Fruit fly (Drosophila melanogaster) whole organism, wandering third instar larva: Measurements from ENCODE around the gene CHES-1-like.

ENCODE experiments used
- Abd-B ChIP-seq: fragments of >200 bp; optimal IDR thresholded peaks from 2 replicates; lab custom pipeline; 2017; ENCODE audit warnings: missing biosample characterization, missing genetic modification characterization
- CG32264 ChIP-seq: fragments of 200-800 bp; sonication (Bioruptor generic); optimal IDR thresholded peaks from 2 replicates; lab custom pipeline; 2016; ENCODE audit warnings: missing biosample characterization, missing genetic modification characterization
- CG9705 ChIP-seq: fragments of 200-800 bp; sonication (Bioruptor generic); optimal IDR thresholded peaks from 2 replicates; lab custom pipeline; 2018; ENCODE audit warnings: missing biosample characterization, mild to moderate bottlenecking, missing genetic modification characterization
- CrebA ChIP-seq: fragments of 200-800 bp; sonication (Bioruptor generic); optimal IDR thresholded peaks from 2 replicates; lab custom pipeline; 2016; ENCODE audit warnings: missing biosample characterization, mild to moderate bottlenecking, missing genetic modification characterization, borderline replicate concordance
- Dfd ChIP-seq: fragments of >200 bp; optimal IDR thresholded peaks from 2 replicates; lab custom pipeline; 2017; ENCODE audit warnings: missing biosample characterization, missing genetic modification characterization
- Dif ChIP-seq: fragments of 200-275, 200-300 bp; sonication (Bioruptor generic); optimal IDR thresholded peaks from 2 replicates; lab custom pipeline; 2018; ENCODE audit warnings: missing biosample characterization, missing genetic modification characterization; ENCODE audit not compliant: partially characterized antibody
- GATAd ChIP-seq: sonication (Bioruptor generic); optimal IDR thresholded peaks from 2 replicates; lab custom pipeline; 2016; ENCODE audit warnings: missing biosample characterization, missing genetic modification characterization
- HLH106 ChIP-seq: fragments of 200-800 bp; optimal IDR thresholded peaks from 3 replicates; lab custom pipeline; 2019; ENCODE audit warnings: missing biosample characterization, mild to moderate bottlenecking, missing genetic modification characterization, moderate library complexity
- Hnf4 ChIP-seq: fragments of 200-800 bp; sonication (Bioruptor generic); optimal IDR thresholded peaks from 2 replicates; lab custom pipeline; 2016; ENCODE audit warnings: missing biosample characterization, mild to moderate bottlenecking, missing genetic modification characterization
- Hr83 ChIP-seq: fragments of 200-300 bp; sonication (Bioruptor generic); optimal IDR thresholded peaks from 2 replicates; lab custom pipeline; 2016; ENCODE audit warnings: missing biosample characterization, mild to moderate bottlenecking, missing genetic modification characterization, moderate library complexity; ENCODE audit not compliant: poor library complexity, severe bottlenecking
- Jra ChIP-seq: sonication (Bioruptor generic); optimal IDR thresholded peaks from 2 replicates; lab custom pipeline; 2016; ENCODE audit warnings: missing biosample characterization, missing genetic modification characterization
- Mio ChIP-seq: sonication (Bioruptor generic); optimal IDR thresholded peaks from 2 replicates; lab custom pipeline; 2016; ENCODE audit warnings: missing biosample characterization, missing genetic modification characterization
- Myc ChIP-seq: fragments of >200 bp; optimal IDR thresholded peaks from 2 replicates; lab custom pipeline; 2017
- N ChIP-seq: fragments of >200 bp; optimal IDR thresholded peaks from 2 replicates; lab custom pipeline; 2018; ENCODE audit warnings: missing biosample characterization, missing external identifiers, missing genetic modification characterization
- OdsH ChIP-seq: fragments of 200-800 bp; sonication (Bioruptor generic); optimal IDR thresholded peaks from 2 replicates; lab custom pipeline; 2016; ENCODE audit warnings: missing biosample characterization, mild to moderate bottlenecking, missing genetic modification characterization
- Rel ChIP-seq, 2 experiments: fragments of 200-800 bp; sonication (Bioruptor generic) in 1 of 2; optimal IDR thresholded peaks; 2 replicates in 1 of 2; 3 replicates in 1 of 2; lab custom pipeline; 2016 to 2019; ENCODE audit warnings: mild to moderate bottlenecking in 2 of 2, missing biosample characterization in 2 of 2, missing genetic modification characterization in 2 of 2, moderate library complexity in 1 of 2
- Sp1 ChIP-seq: fragments of 200-800 bp; sonication (Bioruptor generic); optimal IDR thresholded peaks from 3 replicates; lab custom pipeline; 2019; ENCODE audit warnings: missing biosample characterization, mild to moderate bottlenecking, missing genetic modification characterization, moderate library complexity
- Vsx2 ChIP-seq: fragments of 200-300, 225-300 bp; sonication (Bioruptor generic); optimal IDR thresholded peaks from 2 replicates; lab custom pipeline; 2018; ENCODE audit warnings: missing biosample characterization, missing genetic modification characterization; ENCODE audit not compliant: partially characterized antibody
- br ChIP-seq: fragments of 200-800 bp; sonication (Bioruptor generic); optimal IDR thresholded peaks from 2 replicates; lab custom pipeline; 2016; ENCODE audit warnings: missing biosample characterization, missing genetic modification characterization
- brk ChIP-seq: fragments of 200-800 bp; sonication (Bioruptor generic); optimal IDR thresholded peaks from 2 replicates; lab custom pipeline; 2016; ENCODE audit warnings: missing biosample characterization, mild to moderate bottlenecking, missing genetic modification characterization
- dl ChIP-seq, 2 experiments: fragments of 175-275, 200-275 bp in 1 of 2; fragments of 200-275 bp in 1 of 2; sonication (Bioruptor generic); optimal IDR thresholded peaks; lab custom pipeline; 2018; ENCODE audit warnings: mild to moderate bottlenecking in 2 of 2, missing biosample characterization in 2 of 2, missing genetic modification characterization in 2 of 2, moderate library complexity in 2 of 2; ENCODE audit not compliant: partially characterized antibody in 2 of 2, insufficient read depth in 1 of 2
- dmrt93B ChIP-seq: fragments of 200-800 bp; sonication (Bioruptor generic); optimal IDR thresholded peaks from 2 replicates; lab custom pipeline; 2018; ENCODE audit warnings: missing biosample characterization, mild to moderate bottlenecking, missing genetic modification characterization
- dsf ChIP-seq: sonication (Bioruptor generic); optimal IDR thresholded peaks from 2 replicates; lab custom pipeline; 2016; ENCODE audit warnings: missing biosample characterization, missing genetic modification characterization, borderline replicate concordance
- ey ChIP-seq: fragments of 200-800 bp; sonication (Bioruptor generic); optimal IDR thresholded peaks from 2 replicates; lab custom pipeline; 2016; ENCODE audit warnings: missing biosample characterization, missing genetic modification characterization
- foxo ChIP-seq, 2 experiments: fragments of 200-800 bp; sonication (Bioruptor generic); optimal IDR thresholded peaks; 2 replicates in 1 of 2; 3 replicates in 1 of 2; lab custom pipeline; 2016 to 2017; ENCODE audit warnings: missing biosample characterization in 2 of 2, missing genetic modification characterization in 2 of 2
- fru ChIP-seq: fragments of 200-800 bp; sonication (Bioruptor generic); optimal IDR thresholded peaks from 3 replicates; lab custom pipeline; 2016; ENCODE audit warnings: missing biosample characterization, mild to moderate bottlenecking, missing genetic modification characterization
- h ChIP-seq: fragments of 200-800 bp; sonication (Bioruptor generic); optimal IDR thresholded peaks from 3 replicates; lab custom pipeline; 2016; ENCODE audit warnings: missing biosample characterization, mild to moderate bottlenecking, missing genetic modification characterization
- jim ChIP-seq: fragments of 175-275, 200-325 bp; sonication (Bioruptor generic); optimal IDR thresholded peaks from 2 replicates; lab custom pipeline; 2016; ENCODE audit warnings: missing biosample characterization, mild to moderate bottlenecking, missing genetic modification characterization
- lola ChIP-seq: fragments of >200 bp; optimal IDR thresholded peaks from 2 replicates; lab custom pipeline; 2017; ENCODE audit warnings: missing biosample characterization, missing genetic modification characterization
- pan ChIP-seq: fragments of >200 bp; optimal IDR thresholded peaks from 2 replicates; lab custom pipeline; 2017
- psq ChIP-seq: fragments of 200-800 bp; sonication (Bioruptor generic); optimal IDR thresholded peaks from 3 replicates; lab custom pipeline; 2017; ENCODE audit warnings: missing biosample characterization, mild to moderate bottlenecking, missing genetic modification characterization, moderate library complexity
- rgr ChIP-seq: fragments of 200-800 bp; sonication (Bioruptor generic); optimal IDR thresholded peaks from 3 replicates; lab custom pipeline; 2016; ENCODE audit warnings: missing biosample characterization, mild to moderate bottlenecking, missing genetic modification characterization
- sage ChIP-seq: fragments of 200-800 bp; sonication (Bioruptor generic); optimal IDR thresholded peaks from 2 replicates; lab custom pipeline; 2016; ENCODE audit warnings: missing biosample characterization, mild to moderate bottlenecking, missing genetic modification characterization
- sv ChIP-seq: fragments of 200-800 bp; sonication (Bioruptor generic); optimal IDR thresholded peaks from 3 replicates; lab custom pipeline; 2016; ENCODE audit warnings: missing biosample characterization, missing genetic modification characterization
- tai ChIP-seq: sonication (Bioruptor generic); optimal IDR thresholded peaks from 2 replicates; lab custom pipeline; 2016; ENCODE audit warnings: missing biosample characterization, missing genetic modification characterization
- usp ChIP-seq: fragments of >200 bp; optimal IDR thresholded peaks from 2 replicates; lab custom pipeline; 2017; ENCODE audit warnings: missing biosample characterization, missing genetic modification characterization
- woc ChIP-seq: sonication (Bioruptor generic); optimal IDR thresholded peaks from 2 replicates; lab custom pipeline; 2016; ENCODE audit warnings: missing biosample characterization, mild to moderate bottlenecking, missing genetic modification characterization

The CHES-1-like gene

DNA sequence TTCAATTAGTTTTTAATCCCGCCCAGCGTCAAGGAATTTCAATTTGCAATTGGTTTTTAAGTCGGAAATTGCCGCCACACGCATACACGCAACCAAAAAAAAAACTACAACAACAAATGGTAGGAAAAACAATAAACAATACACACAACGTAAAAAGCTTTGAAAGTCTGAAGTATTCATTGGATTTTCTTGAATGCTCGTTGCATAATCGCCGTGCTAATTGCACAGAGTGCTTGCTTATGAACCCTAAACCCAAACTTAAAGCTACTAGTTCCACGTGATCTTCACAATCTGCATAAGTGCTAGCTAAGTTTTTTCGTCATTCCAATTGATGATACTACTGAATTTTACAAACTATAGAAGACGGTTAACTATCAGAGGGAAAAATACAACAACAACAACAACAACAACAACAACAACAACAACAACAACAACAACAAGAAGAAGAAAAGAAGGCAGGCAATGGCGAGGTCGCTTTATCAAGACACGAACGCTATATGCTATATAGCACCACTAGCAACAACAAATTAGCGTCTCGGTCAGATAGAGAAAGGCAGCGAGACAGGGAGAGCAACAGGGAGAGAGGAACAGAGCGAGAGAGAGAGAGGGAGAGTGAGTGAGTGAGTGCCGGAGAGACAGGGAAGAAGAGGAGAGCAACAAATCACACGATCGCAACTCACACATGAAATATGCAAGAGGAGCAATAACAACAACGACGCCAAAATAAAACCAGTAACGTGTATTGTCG lies 6.9 kb downstream of the CHES-1-like start:
- no peak for TF ChIP-seq usp
- TF ChIP-seq Vsx2 = peak; percentile 91
- TF ChIP-seq dl (GFP tag; optimal IDR thresholded peaks at IDR 0.05; lab: Kevin White, UChicago; ENCODE audit: insufficient read depth in 1 of 2, partially characterized antibody in 2 of 2) = peak; percentile 91 to 96
- no peak for TF ChIP-seq Sp1 (GFP tag; lab: Kevin White, UChicago)
- no peak for TF ChIP-seq Rel (GFP tag; optimal IDR thresholded peaks at IDR 0.05; lab: Kevin White, UChicago)
- peak; percentile 23 for TF ChIP-seq Rel (tag; optimal IDR thresholded peaks at IDR 0.05; lab: Kevin White, UChicago)
- peak; percentile 10 for TF ChIP-seq rgr (GFP tag; lab: Kevin White, UChicago)
- TF ChIP-seq CG32264 = no peak
- TF ChIP-seq Hr83 (GFP tag; lab: Kevin White, UChicago) = peak; percentile 28
- TF ChIP-seq Dif (GFP tag; lab: Kevin White, UChicago) = peak; percentile 96
- TF ChIP-seq, all 38 proteins: peak for 6

- no peak for TF ChIP-seq psq
- no peak for TF ChIP-seq jim (GFP tag; lab: Kevin White, UChicago)
- no peak for TF ChIP-seq CrebA (GFP tag; lab: Kevin White, UChicago)
- TF ChIP-seq HLH106 (tag; lab: Kevin White, UChicago) = no peak
- no peak for TF ChIP-seq rgr (GFP tag; lab: Kevin White, UChicago)
- TF ChIP-seq tai (GFP tag; lab: Kevin White, UChicago) = no peak
- no peak for TF ChIP-seq sv (GFP tag; lab: Kevin White, UChicago)
- TF ChIP-seq Rel (GFP tag; optimal IDR thresholded peaks at IDR 0.05; lab: Kevin White, UChicago) = no peak
- no peak for TF ChIP-seq Rel (tag; optimal IDR thresholded peaks at IDR 0.05; lab: Kevin White, UChicago)
- no peak for TF ChIP-seq Sp1 (GFP tag; lab: Kevin White, UChicago)
- no peak for TF ChIP-seq Hnf4 (GFP tag; lab: Kevin White, UChicago)
- no peak for TF ChIP-seq Dif (GFP tag; lab: Kevin White, UChicago)
- TF ChIP-seq woc = no peak
- TF ChIP-seq Hr83 (GFP tag; lab: Kevin White, UChicago) = no peak
- TF ChIP-seq pan (lab: Kevin White, UChicago) = no peak
- TF ChIP-seq Vsx2 = no peak
- TF ChIP-seq dmrt93B (GFP tag; lab: Kevin White, UChicago) = no peak
Observed at dm6 chrX:7701282-7702078, 7.7 kb downstream of the CHES-1-like start.

DNA sequence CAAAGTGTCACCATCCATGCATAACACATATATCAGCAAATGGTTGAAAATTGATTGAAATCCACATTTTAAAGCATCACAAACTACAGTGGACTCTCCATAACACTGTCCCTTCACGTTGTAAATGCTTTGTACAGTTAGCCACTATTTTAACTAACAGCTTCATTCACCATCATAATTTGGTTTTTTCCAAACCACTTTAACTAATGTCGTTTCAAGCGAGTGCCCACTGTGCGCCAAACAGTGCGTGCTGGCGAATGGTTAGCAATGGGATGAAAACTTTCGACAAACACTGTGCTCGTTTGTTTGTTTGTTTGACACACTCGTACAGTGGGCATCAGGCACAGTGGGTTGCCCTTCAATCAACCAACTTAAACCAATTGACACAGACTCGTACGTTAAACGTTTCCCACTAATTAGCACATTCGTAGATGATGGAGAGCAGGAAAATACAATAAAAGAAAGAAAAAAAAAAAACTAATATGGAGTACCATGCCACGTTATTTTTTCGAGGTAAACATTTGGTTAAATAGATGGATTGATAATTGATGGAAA lies 8.9 kb downstream of the CHES-1-like start:
- TF ChIP-seq dmrt93B (GFP tag; lab: Kevin White, UChicago) (peak; percentile 68), lola (no peak), Dfd (GFP tag; lab: Kevin White, UChicago) (no peak), GATAd (GFP tag; lab: Kevin White, UChicago) (no peak), N (GFP tag; lab: Kevin White, UChicago) (no peak), Sp1 (GFP tag; lab: Kevin White, UChicago) (peak; percentile 80), CG32264 (peak; percentile 57), Jra (GFP tag; lab: Kevin White, UChicago) (peak; percentile 45), dsf (GFP tag; lab: Kevin White, UChicago) (no peak), dl (GFP tag; optimal IDR thresholded peaks at IDR 0.05; lab: Kevin White, UChicago; ENCODE audit: insufficient read depth in 1 of 2, partially characterized antibody in 2 of 2) (no peak), Abd-B (no peak), HLH106 (tag; lab: Kevin White, UChicago) (peak; percentile 87), brk (no peak), psq (peak; percentile 82), sv (GFP tag; lab: Kevin White, UChicago) (peak; percentile 81), h (GFP tag; lab: Kevin White, UChicago) (peak; percentile 89), rgr (GFP tag; lab: Kevin White, UChicago) (peak; percentile 86), br (GFP tag; lab: Kevin White, UChicago) (peak; percentile 87), Rel (GFP tag; optimal IDR thresholded peaks at IDR 0.05; lab: Kevin White, UChicago) (peak; percentile 26), Rel (tag; optimal IDR thresholded peaks at IDR 0.05; lab: Kevin White, UChicago) (peak; percentile 29), foxo (GFP tag; optimal IDR thresholded peaks at IDR 0.05; lab: Kevin White, UChicago) (peak in 1 of 2 experiments; percentile 76), Vsx2 (no peak), OdsH (peak; percentile 82), fru (GFP tag; lab: Kevin White, UChicago) (peak; percentile 73), Dif (GFP tag; lab: Kevin White, UChicago) (no peak), tai (GFP tag; lab: Kevin White, UChicago) (no peak), pan (lab: Kevin White, UChicago) (no peak), Hr83 (GFP tag; lab: Kevin White, UChicago) (peak; percentile 85), woc (peak; percentile 67), Myc (lab: Kevin White, UChicago) (no peak), Hnf4 (GFP tag; lab: Kevin White, UChicago) (peak; percentile 82), sage (GFP tag; lab: Kevin White, UChicago) (peak; percentile 5), jim (GFP tag; lab: Kevin White, UChicago) (no peak), CG9705 (peak; percentile 71), usp (no peak), Mio (GFP tag; lab: Kevin White, UChicago) (peak; percentile 69), ey (GFP tag; lab: Kevin White, UChicago) (peak; percentile 79)
